Worm (Caenorhabditis elegans) whole organism, late embryonic: ENCODE data around the gene cyp-13A6.

ENCODE experiments used
- K02D7.2 ChIP-seq: sonication (generic microtip); optimal IDR thresholded peaks from 2 replicates; lab custom pipeline; 2017; ENCODE audit warnings: mild to moderate bottlenecking, missing genetic modification characterization, missing compliant biosample characterization
- odd-2 ChIP-seq: sonication (generic microtip); optimal IDR thresholded peaks from 2 replicates; lab custom pipeline; 2017; ENCODE audit warnings: antibody characterized with exemption, mild to moderate bottlenecking, missing genetic modification characterization, missing compliant biosample characterization
- pag-3 ChIP-seq: sonication (generic microtip); optimal IDR thresholded peaks from 2 replicates; lab custom pipeline; 2016; ENCODE audit warnings: missing compliant biosample characterization, missing genetic modification characterization, borderline replicate concordance
- unc-3 ChIP-seq, 2 experiments: fragments of 200-800 bp in 1 of 2; sonication (Bioruptor generic) in 1 of 2; sonication (generic microtip) in 1 of 2; conservative IDR thresholded peaks in 1 of 2; optimal IDR thresholded peaks in 1 of 2; 2 replicates each; pipeline versions ENCODE4 v1.3.6 to Lab custom; 2016 to 2022; ENCODE audit warnings: missing compliant biosample characterization in 2 of 2, missing genetic modification characterization in 2 of 2, missing genetic modification reagents in 1 of 2
- unc-86 ChIP-seq: sonication (generic microtip); optimal IDR thresholded peaks from 2 replicates; lab custom pipeline; 2016; ENCODE audit warnings: missing genetic modification characterization, missing compliant biosample characterization

DNA sequence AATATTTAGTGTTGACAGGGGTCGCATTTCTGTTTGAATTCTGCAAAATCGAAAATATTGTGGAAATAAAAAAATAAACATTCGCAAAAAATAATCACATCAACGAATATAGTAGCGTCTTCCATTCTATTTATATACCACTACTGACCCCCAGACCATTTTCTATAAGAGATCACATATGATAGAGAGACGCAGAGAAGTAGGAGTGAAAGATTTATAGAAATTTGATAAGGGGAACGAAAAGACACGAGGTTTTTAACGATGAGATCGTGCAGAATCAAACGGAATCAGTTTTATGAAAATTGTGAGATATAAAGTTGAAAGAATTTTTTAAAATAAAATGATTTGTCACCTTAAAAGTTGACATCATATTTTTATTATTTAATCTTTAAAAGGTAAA, 50.3 kb downstream of the cyp-13A6 start:
- no peak for TF ChIP-seq K02D7.2 (tag; lab: Kevin White, UChicago)
- TF ChIP-seq unc-86 (tag; lab: Kevin White, UChicago) = no peak
- no peak for TF ChIP-seq unc-3 (GFP tag; conservative IDR thresholded peaks at IDR 0.05; lab: Robert Waterston, UW)
- TF ChIP-seq unc-3 (tag; optimal IDR thresholded peaks at IDR 0.05; lab: Kevin White, UChicago) = no peak
- no peak for TF ChIP-seq pag-3
- no peak for TF ChIP-seq odd-2 (tag; lab: Kevin White, UChicago)
